Worm (Caenorhabditis elegans) whole organism, late embryonic: Measurements from ENCODE around the gene R53.4.
A peak's percentile ranks its signal among the peaks of the same experiment; 100 is the strongest.

Experiments used
- C08G9.2 ChIP-seq: sonication (generic microtip); optimal IDR thresholded peaks from 2 replicates; lab custom pipeline; 2016; ENCODE audit warnings: mild to moderate bottlenecking, missing genetic modification characterization, moderate library complexity, missing compliant biosample characterization
- C38D4.7 ChIP-seq: fragments of 200-800 bp; sonication (Bioruptor generic); optimal IDR thresholded peaks from 2 replicates; lab custom pipeline; 2018; ENCODE audit warnings: mild to moderate bottlenecking, missing genetic modification characterization, moderate library complexity, missing compliant biosample characterization
- F13H6.1 ChIP-seq: sonication (generic microtip); optimal IDR thresholded peaks from 2 replicates; lab custom pipeline; 2016; ENCODE audit warnings: missing genetic modification characterization, missing compliant biosample characterization
- K02D7.2 ChIP-seq: sonication (generic microtip); optimal IDR thresholded peaks from 2 replicates; lab custom pipeline; 2017; ENCODE audit warnings: mild to moderate bottlenecking, missing genetic modification characterization, missing compliant biosample characterization
- K09A11.1 ChIP-seq: sonication (generic microtip); optimal IDR thresholded peaks from 2 replicates; lab custom pipeline; 2017; ENCODE audit warnings: antibody characterized with exemption, mild to moderate bottlenecking, missing genetic modification characterization, missing compliant biosample characterization; ENCODE audit not compliant: insufficient read depth
- ahr-1 ChIP-seq: sonication (generic microtip); optimal IDR thresholded peaks from 2 replicates; lab custom pipeline; 2016; ENCODE audit warnings: missing genetic modification characterization, missing compliant biosample characterization
- ceh-14 ChIP-seq: sonication (generic microtip); optimal IDR thresholded peaks from 2 replicates; lab custom pipeline; 2016; ENCODE audit warnings: missing genotype, missing genetic modification characterization, missing compliant biosample characterization
- ceh-22 ChIP-seq: sonication (generic microtip); optimal IDR thresholded peaks from 2 replicates; lab custom pipeline; 2017; ENCODE audit warnings: missing biosample characterization, missing genetic modification characterization
- ceh-24 ChIP-seq: sonication (generic microtip); optimal IDR thresholded peaks from 2 replicates; lab custom pipeline; 2016; ENCODE audit warnings: mild to moderate bottlenecking, missing genetic modification characterization, missing compliant biosample characterization
- ceh-31 ChIP-seq: sonication (generic microtip); optimal IDR thresholded peaks from 2 replicates; lab custom pipeline; 2016; ENCODE audit warnings: missing genetic modification characterization, missing compliant biosample characterization
- ceh-34 ChIP-seq: sonication (generic microtip); optimal IDR thresholded peaks from 2 replicates; lab custom pipeline; 2016; ENCODE audit warnings: mild to moderate bottlenecking, missing genetic modification characterization, missing compliant biosample characterization
- ceh-45 ChIP-seq: fragments of 200-800 bp; sonication (Bioruptor generic); IDR thresholded peaks from 2 replicates; pipeline ENCODE4 v1.3.6; 2022; ENCODE audit warnings: missing genetic modification reagents, missing genetic modification characterization, missing compliant biosample characterization
- ceh-48 ChIP-seq: sonication (generic microtip); optimal IDR thresholded peaks from 2 replicates; lab custom pipeline; 2016; ENCODE audit warnings: missing genetic modification characterization, inconsistent platforms, missing compliant biosample characterization
- ceh-6 ChIP-seq: fragments of 200-800 bp; sonication (Bioruptor generic); optimal IDR thresholded peaks from 2 replicates; lab custom pipeline; 2018; ENCODE audit warnings: mild to moderate bottlenecking, missing genetic modification characterization, missing compliant biosample characterization
- ceh-9 ChIP-seq: sonication (generic microtip); optimal IDR thresholded peaks from 2 replicates; lab custom pipeline; 2016; ENCODE audit warnings: mild to moderate bottlenecking, missing genetic modification characterization, inconsistent platforms, missing compliant biosample characterization
- dmd-4 ChIP-seq: sonication (generic microtip); optimal IDR thresholded peaks from 2 replicates; lab custom pipeline; 2016; ENCODE audit warnings: borderline replicate concordance, missing genetic modification characterization, missing compliant biosample characterization
- dve-1 ChIP-seq: sonication (generic microtip); optimal IDR thresholded peaks from 2 replicates; lab custom pipeline; 2017; ENCODE audit warnings: antibody characterized with exemption, mild to moderate bottlenecking, missing genetic modification characterization, missing compliant biosample characterization
- elt-2 ChIP-seq: sonication (generic microtip); optimal IDR thresholded peaks from 2 replicates; lab custom pipeline; 2016; ENCODE audit warnings: missing genetic modification reagents, missing genetic modification characterization, missing compliant biosample characterization
- elt-4 ChIP-seq: sonication (generic microtip); optimal IDR thresholded peaks from 2 replicates; lab custom pipeline; 2016; ENCODE audit warnings: missing genetic modification characterization, missing compliant biosample characterization
- ets-4 ChIP-seq: sonication (generic microtip); optimal IDR thresholded peaks from 2 replicates; lab custom pipeline; 2016; ENCODE audit warnings: missing genetic modification characterization, missing compliant biosample characterization
- eyg-1 ChIP-seq: sonication (generic microtip); optimal IDR thresholded peaks from 2 replicates; lab custom pipeline; 2016; ENCODE audit warnings: missing genotype, missing genetic modification characterization, missing compliant biosample characterization
- fax-1 ChIP-seq: sonication (generic microtip); optimal IDR thresholded peaks from 2 replicates; lab custom pipeline; 2016; ENCODE audit warnings: missing genotype, missing genetic modification characterization, missing compliant biosample characterization
- fkh-6 ChIP-seq: sonication (generic microtip); optimal IDR thresholded peaks from 2 replicates; lab custom pipeline; 2016; ENCODE audit warnings: missing genetic modification characterization, missing compliant biosample characterization
- gmeb-2 ChIP-seq: sonication (generic microtip); optimal IDR thresholded peaks from 2 replicates; lab custom pipeline; 2016; ENCODE audit warnings: missing genetic modification characterization, inconsistent platforms, missing compliant biosample characterization
- hlh-13 ChIP-seq: fragments of 200-800 bp; sonication (Bioruptor generic); optimal IDR thresholded peaks from 2 replicates; lab custom pipeline; 2018; ENCODE audit warnings: mild to moderate bottlenecking, missing genetic modification characterization, missing compliant biosample characterization
- hlh-15 ChIP-seq: sonication (generic microtip); optimal IDR thresholded peaks from 2 replicates; lab custom pipeline; 2016; ENCODE audit warnings: missing genetic modification characterization, missing compliant biosample characterization
- hlh-8 ChIP-seq: sonication (generic microtip); optimal IDR thresholded peaks from 2 replicates; lab custom pipeline; 2016; ENCODE audit warnings: missing genotype, missing genetic modification characterization, missing compliant biosample characterization
- lim-6 ChIP-seq: sonication (generic microtip); optimal IDR thresholded peaks from 2 replicates; lab custom pipeline; 2016; ENCODE audit warnings: missing genetic modification characterization, missing compliant biosample characterization
- lin-11 ChIP-seq: fragments of 200-800 bp; sonication (Bioruptor generic); optimal IDR thresholded peaks from 2 replicates; lab custom pipeline; 2018; ENCODE audit warnings: mild to moderate bottlenecking, missing genetic modification characterization, missing compliant biosample characterization
- madf-2 ChIP-seq: sonication (generic microtip); optimal IDR thresholded peaks from 2 replicates; lab custom pipeline; 2017; ENCODE audit warnings: missing genetic modification characterization, missing compliant biosample characterization
- npax-4 ChIP-seq: sonication (generic microtip); optimal IDR thresholded peaks from 2 replicates; lab custom pipeline; 2016; ENCODE audit warnings: missing genetic modification characterization, missing compliant biosample characterization
- odd-2 ChIP-seq: sonication (generic microtip); optimal IDR thresholded peaks from 2 replicates; lab custom pipeline; 2017; ENCODE audit warnings: antibody characterized with exemption, mild to moderate bottlenecking, missing genetic modification characterization, missing compliant biosample characterization
- pag-3 ChIP-seq: sonication (generic microtip); optimal IDR thresholded peaks from 2 replicates; lab custom pipeline; 2016; ENCODE audit warnings: missing compliant biosample characterization, missing genetic modification characterization, borderline replicate concordance
- pat-9 ChIP-seq: fragments of 200-800 bp; sonication (Bioruptor generic); optimal IDR thresholded peaks from 2 replicates; lab custom pipeline; 2018; ENCODE audit warnings: mild to moderate bottlenecking, missing genetic modification characterization, moderate library complexity, missing compliant biosample characterization
- pax-1 ChIP-seq: fragments of 150-350 bp; optimal IDR thresholded peaks from 2 replicates; lab custom pipeline; 2014; ENCODE audit warnings: missing biosample characterization, missing genetic modification characterization
- pha-2 ChIP-seq: sonication (generic microtip); optimal IDR thresholded peaks from 2 replicates; lab custom pipeline; 2017; ENCODE audit warnings: mild to moderate bottlenecking, missing genetic modification characterization, missing compliant biosample characterization
- pha-4 ChIP-seq: fragments of 150-350 bp; optimal IDR thresholded peaks from 2 replicates; lab custom pipeline; 2018; ENCODE audit warnings: missing biosample characterization, missing genetic modification reagents, missing genetic modification characterization
- pros-1 ChIP-seq: fragments of 150-350 bp; optimal IDR thresholded peaks from 2 replicates; lab custom pipeline; 2014; ENCODE audit warnings: missing biosample characterization, missing genetic modification reagents, missing genetic modification characterization
- rnt-1 ChIP-seq: sonication (generic microtip); optimal IDR thresholded peaks from 2 replicates; lab custom pipeline; 2016; ENCODE audit warnings: missing genetic modification characterization, missing compliant biosample characterization
- sox-4 ChIP-seq: sonication (generic microtip); optimal IDR thresholded peaks from 2 replicates; lab custom pipeline; 2017; ENCODE audit warnings: mild to moderate bottlenecking, missing genetic modification characterization, inconsistent platforms, missing compliant biosample characterization
- ttx-3 ChIP-seq: sonication (generic microtip); optimal IDR thresholded peaks from 2 replicates; lab custom pipeline; 2016; ENCODE audit warnings: missing genetic modification reagents, missing genetic modification characterization, missing compliant biosample characterization
- unc-42 ChIP-seq: sonication (generic microtip); optimal IDR thresholded peaks from 2 replicates; lab custom pipeline; 2016; ENCODE audit warnings: missing genotype, missing genetic modification characterization, missing compliant biosample characterization
- unc-55 ChIP-seq: sonication (generic microtip); optimal IDR thresholded peaks from 2 replicates; lab custom pipeline; 2017; ENCODE audit warnings: missing biosample characterization, missing genetic modification reagents, missing genetic modification characterization
- ztf-16 ChIP-seq: sonication (generic microtip); optimal IDR thresholded peaks from 2 replicates; lab custom pipeline; 2017; ENCODE audit warnings: missing genetic modification characterization, missing compliant biosample characterization

Gene R53.4

DNA sequence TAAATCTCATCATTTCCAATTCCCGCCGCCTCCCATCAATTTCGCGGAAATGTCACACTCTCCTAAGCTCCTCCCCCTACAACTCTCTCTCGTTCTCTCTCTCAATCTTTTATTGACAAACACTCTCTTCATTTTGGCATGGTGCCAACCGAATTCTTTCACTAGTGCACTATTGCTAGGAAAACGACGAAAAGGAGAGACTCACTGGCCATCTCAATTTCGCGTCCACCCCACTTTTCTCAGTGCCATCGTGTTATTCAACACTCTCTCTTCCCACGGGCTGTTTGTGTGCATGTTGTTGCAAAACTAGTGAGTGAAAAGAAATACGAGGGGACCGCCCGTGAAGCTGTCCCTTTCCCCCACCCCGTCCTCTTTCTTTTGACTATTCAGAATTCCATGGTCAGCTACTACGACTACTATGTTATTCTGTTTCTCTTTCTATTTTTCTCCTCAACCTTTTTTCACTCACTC, 17.1 kb upstream of the R53.4 start (continued):
- TF ChIP-seq pag-3 (tag; lab: Kevin White, UChicago), result no peak
- TF ChIP-seq pat-9 (tag; lab: Kevin White, UChicago), result no peak
- TF ChIP-seq ceh-6 (GFP tag; lab: Kevin White, UChicago), result no peak
- TF ChIP-seq ttx-3, result no peak
- peak; percentile 20 for TF ChIP-seq F13H6.1 (tag; lab: Kevin White, UChicago)
- TF ChIP-seq C08G9.2, result peak; percentile 37
- no peak for TF ChIP-seq dve-1 (tag; lab: Kevin White, UChicago)
- no peak for TF ChIP-seq C38D4.7
- TF ChIP-seq fax-1, result peak; percentile 24
- no peak for TF ChIP-seq lim-6 (tag; lab: Kevin White, UChicago)
- no peak for TF ChIP-seq K09A11.1
- no peak for TF ChIP-seq dmd-4 (tag; lab: Kevin White, UChicago)
- TF ChIP-seq npax-4 (tag; lab: Kevin White, UChicago), result no peak
- TF ChIP-seq sox-4 (tag; lab: Kevin White, UChicago), result no peak
- TF ChIP-seq ztf-16 (tag; lab: Kevin White, UChicago), result no peak
- TF ChIP-seq pha-4 (tag; lab: Kevin White, UChicago), result no peak
- TF ChIP-seq ceh-9 (tag; lab: Kevin White, UChicago), result no peak
- no peak for TF ChIP-seq ahr-1 (tag; lab: Kevin White, UChicago)
- TF ChIP-seq ceh-45, result no peak
- TF ChIP-seq ceh-14 (tag; lab: Kevin White, UChicago), result peak; percentile 45
- TF ChIP-seq ets-4 (tag; lab: Kevin White, UChicago), result no peak
- no peak for TF ChIP-seq lin-11 (tag; lab: Kevin White, UChicago)
- peak; percentile 31 for TF ChIP-seq ceh-22 (tag; lab: Kevin White, UChicago)
- TF ChIP-seq madf-2 (tag; lab: Kevin White, UChicago), result no peak
- no peak for TF ChIP-seq pax-1 (tag; lab: Kevin White, UChicago)
- no peak for TF ChIP-seq hlh-15 (tag; lab: Kevin White, UChicago)
- TF ChIP-seq unc-42, result peak; percentile 78
- no peak for TF ChIP-seq eyg-1
- no peak for TF ChIP-seq ceh-24 (tag; lab: Kevin White, UChicago)
- TF ChIP-seq ceh-31 (tag; lab: Kevin White, UChicago), result peak; percentile 86
- no peak for TF ChIP-seq fkh-6 (tag; lab: Kevin White, UChicago)
- peak; percentile 4 for TF ChIP-seq pros-1
- TF ChIP-seq unc-55 (GFP tag; lab: Kevin White, UChicago), result peak; percentile 84
- TF ChIP-seq ceh-48 (tag; lab: Kevin White, UChicago), result peak; percentile 29
- TF ChIP-seq hlh-13 (GFP tag; lab: Kevin White, UChicago), result no peak
- TF ChIP-seq hlh-8 (tag; lab: Kevin White, UChicago), result no peak
- TF ChIP-seq rnt-1 (tag; lab: Kevin White, UChicago), result no peak
- TF ChIP-seq elt-2 (tag; lab: Kevin White, UChicago), result no peak
- TF ChIP-seq pha-2 (tag; lab: Kevin White, UChicago), result no peak

DNA sequence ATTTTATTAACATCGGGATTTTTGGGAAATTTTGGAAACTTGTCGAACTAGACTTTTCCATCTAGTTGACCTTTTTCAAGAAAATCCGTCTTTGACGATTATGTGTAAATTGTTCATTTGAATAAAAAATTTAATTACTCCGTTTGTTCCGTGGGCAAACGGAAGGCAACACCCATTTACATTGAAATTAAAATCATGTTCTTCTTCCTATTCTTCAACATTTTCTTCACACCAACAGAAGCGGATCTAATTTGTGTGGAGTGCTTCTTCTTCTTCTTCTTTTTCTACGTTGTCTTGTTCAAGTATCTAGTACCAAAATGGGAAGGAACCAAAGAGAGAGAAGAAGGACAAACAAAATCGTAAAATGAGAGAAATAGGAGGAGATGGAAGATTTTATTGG, 14.6 kb upstream of the R53.4 start:
- TF ChIP-seq ceh-31 (tag; lab: Kevin White, UChicago), result peak; percentile 42
- no peak for TF ChIP-seq C08G9.2
- TF ChIP-seq unc-42, result peak; percentile 81
- no peak for TF ChIP-seq gmeb-2 (tag; lab: Kevin White, UChicago)
- no peak for TF ChIP-seq odd-2 (tag; lab: Kevin White, UChicago)
- no peak for TF ChIP-seq pax-1 (tag; lab: Kevin White, UChicago)
- no peak for TF ChIP-seq ceh-34 (tag; lab: Kevin White, UChicago)
- no peak for TF ChIP-seq elt-4 (tag; lab: Kevin White, UChicago)
- no peak for TF ChIP-seq F13H6.1 (tag; lab: Kevin White, UChicago)
- TF ChIP-seq ztf-16 (tag; lab: Kevin White, UChicago), result no peak
- no peak for TF ChIP-seq K02D7.2 (tag; lab: Kevin White, UChicago)
